Worm (Caenorhabditis elegans) whole organism, mixed stage, embryonic: ENCODE data around the gene F39H12.3.

Source experiments
- M03D4.4 ChIP-seq: sonication (generic microtip); optimal IDR thresholded peaks from 2 replicates; lab custom pipeline; 2017; ENCODE audit warnings: mild to moderate bottlenecking, missing genetic modification characterization, missing compliant biosample characterization
- bed-3 ChIP-seq: fragments of 200-800 bp; sonication (Bioruptor generic); optimal IDR thresholded peaks from 3 replicates; lab custom pipeline; 2018; ENCODE audit warnings: mild to moderate bottlenecking, missing genetic modification characterization, moderate library complexity, missing compliant biosample characterization
- blmp-1 ChIP-seq: fragments of 150-350 bp; optimal IDR thresholded peaks from 2 replicates; lab custom pipeline; 2014; ENCODE audit warnings: missing biosample characterization, missing genetic modification characterization
- ceh-39 ChIP-seq: fragments of 150-350 bp; optimal IDR thresholded peaks from 2 replicates; lab custom pipeline; 2014; ENCODE audit warnings: missing biosample characterization, missing genetic modification characterization
- ceh-43 ChIP-seq: fragments of 200-800 bp; sonication (Bioruptor generic); optimal IDR thresholded peaks from 2 replicates; lab custom pipeline; 2018; ENCODE audit warnings: mild to moderate bottlenecking, missing genetic modification characterization, moderate library complexity, missing compliant biosample characterization
- ceh-83 ChIP-seq: fragments of 200-800 bp; sonication (Bioruptor generic); optimal IDR thresholded peaks from 2 replicates; lab custom pipeline; 2018; ENCODE audit warnings: mild to moderate bottlenecking, missing genetic modification characterization, missing compliant biosample characterization
- ces-1 ChIP-seq: fragments of 150-350 bp; optimal IDR thresholded peaks from 2 replicates; lab custom pipeline; 2014; ENCODE audit warnings: missing biosample characterization, missing genetic modification reagents, missing genetic modification characterization
- cnd-1 ChIP-seq: fragments of 200-800 bp; sonication (Bioruptor generic); optimal IDR thresholded peaks from 2 replicates; lab custom pipeline; 2018; ENCODE audit warnings: mild to moderate bottlenecking, missing genetic modification characterization, missing compliant biosample characterization
- drap-1 ChIP-seq: fragments of 200-800 bp; sonication (Bioruptor generic); optimal IDR thresholded peaks from 3 replicates; lab custom pipeline; 2018; ENCODE audit warnings: mild to moderate bottlenecking, missing genetic modification characterization, missing compliant biosample characterization
- elt-1 ChIP-seq: sonication (generic microtip); optimal IDR thresholded peaks from 2 replicates; lab custom pipeline; 2017; ENCODE audit warnings: missing genetic modification characterization, mild to moderate bottlenecking, missing compliant biosample characterization, antibody characterized with exemption, moderate library complexity, borderline replicate concordance; ENCODE audit not compliant: insufficient read depth
- elt-3 ChIP-seq: fragments of 150-350 bp; optimal IDR thresholded peaks from 2 replicates; lab custom pipeline; 2014; ENCODE audit warnings: missing biosample characterization, missing genetic modification characterization
- flh-1 ChIP-seq: fragments of 200-800 bp; sonication (Bioruptor generic); optimal IDR thresholded peaks from 2 replicates; lab custom pipeline; 2018; ENCODE audit warnings: mild to moderate bottlenecking, missing genetic modification characterization, moderate library complexity, missing compliant biosample characterization
- ham-2 ChIP-seq: fragments of 200-800 bp; sonication (Bioruptor generic); optimal IDR thresholded peaks from 2 replicates; lab custom pipeline; 2018; ENCODE audit warnings: mild to moderate bottlenecking, missing genetic modification characterization, missing compliant biosample characterization
- hlh-1 ChIP-seq: fragments of 150-350 bp; optimal IDR thresholded peaks from 2 replicates; lab custom pipeline; 2014; ENCODE audit warnings: missing biosample characterization, missing genetic modification reagents, missing genetic modification characterization
- lin-13 ChIP-seq: fragments of 150-350 bp; optimal IDR thresholded peaks from 2 replicates; lab custom pipeline; 2014; ENCODE audit warnings: missing biosample characterization, missing genetic modification characterization
- lin-32 ChIP-seq: fragments of 200-800 bp; sonication (Bioruptor generic); optimal IDR thresholded peaks from 2 replicates; lab custom pipeline; 2018; ENCODE audit warnings: mild to moderate bottlenecking, missing genetic modification characterization, missing compliant biosample characterization
- lsy-2 ChIP-seq: fragments of 150-350 bp; optimal IDR thresholded peaks from 2 replicates; lab custom pipeline; 2014; ENCODE audit warnings: missing biosample characterization, missing genetic modification characterization
- mab-5 ChIP-seq: fragments of 150-350 bp; optimal IDR thresholded peaks from 2 replicates; lab custom pipeline; 2014; ENCODE audit warnings: missing biosample characterization, missing genetic modification characterization
- mep-1 ChIP-seq: fragments of 150-350 bp; optimal IDR thresholded peaks from 2 replicates; lab custom pipeline; 2017; ENCODE audit warnings: missing biosample characterization, missing genetic modification reagents, missing genetic modification characterization, inconsistent platforms
- mls-2 ChIP-seq: sonication (generic microtip); optimal IDR thresholded peaks from 2 replicates; lab custom pipeline; 2016; ENCODE audit warnings: mild to moderate bottlenecking, missing genetic modification characterization, moderate library complexity, missing compliant biosample characterization
- nhr-12 ChIP-seq: fragments of 150-350 bp; optimal IDR thresholded peaks from 2 replicates; lab custom pipeline; 2014; ENCODE audit warnings: missing biosample characterization, missing genetic modification characterization
- nhr-2 ChIP-seq: fragments of 150-350 bp; optimal IDR thresholded peaks from 2 replicates; lab custom pipeline; 2014; ENCODE audit warnings: missing biosample characterization, missing genetic modification characterization
- nhr-237 ChIP-seq: fragments of 150-350 bp; optimal IDR thresholded peaks from 2 replicates; lab custom pipeline; 2014; ENCODE audit warnings: missing biosample characterization, missing genetic modification characterization
- nhr-28 ChIP-seq: fragments of 150-350 bp; optimal IDR thresholded peaks from 2 replicates; lab custom pipeline; 2014; ENCODE audit warnings: missing biosample characterization, missing genetic modification characterization
- nhr-76 ChIP-seq: sonication (generic microtip); optimal IDR thresholded peaks from 2 replicates; lab custom pipeline; 2017; ENCODE audit warnings: missing biosample characterization, missing genetic modification characterization
- pha-4 ChIP-seq: fragments of 150-350 bp; optimal IDR thresholded peaks from 2 replicates; lab custom pipeline; 2018; ENCODE audit warnings: missing biosample characterization, missing genetic modification reagents, missing genetic modification characterization
- sem-2 ChIP-seq: fragments of 200-800 bp; sonication (Bioruptor generic); optimal IDR thresholded peaks from 2 replicates; lab custom pipeline; 2018; ENCODE audit warnings: mild to moderate bottlenecking, missing genetic modification characterization, missing compliant biosample characterization
- snpc-4 ChIP-seq: fragments of 150-350 bp; optimal IDR thresholded peaks from 2 replicates; lab custom pipeline; 2014; ENCODE audit warnings: missing biosample characterization, missing genetic modification characterization
- sptf-1 ChIP-seq: sonication (generic microtip); optimal IDR thresholded peaks from 2 replicates; lab custom pipeline; 2017; ENCODE audit warnings: mild to moderate bottlenecking, missing genetic modification characterization, moderate library complexity, missing compliant biosample characterization
- tbx-8 ChIP-seq: fragments of 200-800 bp; sonication (Bioruptor generic); optimal IDR thresholded peaks from 2 replicates; lab custom pipeline; 2018; ENCODE audit warnings: mild to moderate bottlenecking, missing genetic modification characterization, moderate library complexity, missing compliant biosample characterization
- unc-120 ChIP-seq: sonication (generic microtip); optimal IDR thresholded peaks from 2 replicates; lab custom pipeline; 2017; ENCODE audit warnings: missing genetic modification characterization, missing compliant biosample characterization; ENCODE audit not compliant: poor library complexity, severe bottlenecking
- unc-39 ChIP-seq: fragments of 150-350 bp; optimal IDR thresholded peaks from 2 replicates; lab custom pipeline; 2014; ENCODE audit warnings: missing biosample characterization, missing genetic modification characterization
- unc-62 ChIP-seq: fragments of 150-350 bp; optimal IDR thresholded peaks from 2 replicates; lab custom pipeline; 2014; ENCODE audit warnings: missing biosample characterization, missing genetic modification reagents, missing genetic modification characterization
- zip-8 ChIP-seq: fragments of 150-350 bp; optimal IDR thresholded peaks from 2 replicates; lab custom pipeline; 2014; ENCODE audit warnings: missing biosample characterization, missing genetic modification characterization
- ztf-11 ChIP-seq: fragments of 150-350 bp; optimal IDR thresholded peaks from 2 replicates; lab custom pipeline; 2014; ENCODE audit warnings: missing biosample characterization, missing genetic modification characterization

F39H12.3 gene

ce11 chrX:841393-841792 is at the start of gene F39H12.3:
Gene F39H12.3, minus strand, starts transcription at chrX:841493.
- TF ChIP-seq lin-13 (tag; lab: Kevin White, UChicago) (no peak), mls-2 (tag; lab: Kevin White, UChicago) (no peak), mep-1 (tag; lab: Kevin White, UChicago) (no peak), unc-39 (tag; lab: Kevin White, UChicago) (no peak), ceh-39 (tag; lab: Kevin White, UChicago) (no peak), cnd-1 (tag; lab: Kevin White, UChicago) (no peak), drap-1 (GFP tag; lab: Kevin White, UChicago) (no peak), nhr-76 (tag; lab: Kevin White, UChicago) (no peak), nhr-28 (tag; lab: Kevin White, UChicago) (no peak), nhr-237 (tag; lab: Kevin White, UChicago) (no peak), nhr-12 (tag; lab: Kevin White, UChicago) (no peak), mab-5 (no peak), sem-2 (GFP tag; lab: Kevin White, UChicago) (no peak), blmp-1 (tag; lab: Kevin White, UChicago) (no peak)
- TF ChIP-seq, all 35 proteins: peak for 0

DNA sequence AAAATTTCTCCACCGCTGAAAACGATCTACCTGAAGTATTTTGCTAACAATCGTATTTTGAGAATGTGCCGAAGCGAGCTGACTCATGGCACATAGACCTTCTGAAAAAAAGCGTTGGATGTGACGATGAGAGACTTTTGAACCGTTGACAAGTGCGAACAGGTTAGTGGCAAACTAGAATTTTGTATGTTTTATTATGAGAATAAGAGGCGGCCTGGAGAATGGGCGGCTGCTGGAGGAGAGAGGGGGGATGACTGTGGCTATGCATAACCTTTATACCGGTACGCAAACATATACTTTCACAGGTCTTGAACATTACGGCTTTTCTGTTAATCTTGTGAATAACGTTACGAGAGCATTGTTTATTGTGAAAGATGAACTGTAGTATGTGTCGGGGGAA is 47.0 kb upstream of the F39H12.3 start, which contains the start of gene mam-1:
mam-1 (minus strand) TSS at position 101 of the 400 bp plus-strand sequence.
- no peak for TF ChIP-seq nhr-12 (tag; lab: Kevin White, UChicago)
- TF ChIP-seq elt-3: no peak
- no peak for TF ChIP-seq blmp-1 (tag; lab: Kevin White, UChicago)
- TF ChIP-seq nhr-2: no peak
- TF ChIP-seq lin-13 (tag; lab: Kevin White, UChicago): no peak
- no peak for TF ChIP-seq lin-32 (GFP tag; lab: Kevin White, UChicago)
- TF ChIP-seq hlh-1 (tag; lab: Kevin White, UChicago): no peak
- no peak for TF ChIP-seq sem-2 (GFP tag; lab: Kevin White, UChicago)
- TF ChIP-seq ham-2: no peak
- no peak for TF ChIP-seq lsy-2 (tag; lab: Kevin White, UChicago)

- TF ChIP-seq nhr-237 (tag; lab: Kevin White, UChicago) (no peak), nhr-12 (tag; lab: Kevin White, UChicago) (no peak), ces-1 (GFP tag; lab: Kevin White, UChicago) (no peak), nhr-28 (tag; lab: Kevin White, UChicago) (no peak), mab-5 (no peak), elt-3 (no peak), unc-62 (no peak), tbx-8 (no peak), blmp-1 (tag; lab: Kevin White, UChicago) (no peak), unc-39 (tag; lab: Kevin White, UChicago) (no peak), pha-4 (tag; lab: Kevin White, UChicago) (no peak), unc-120 (tag; lab: Kevin White, UChicago) (no peak), mep-1 (tag; lab: Kevin White, UChicago) (no peak), snpc-4 (no peak), elt-1 (tag; lab: Kevin White, UChicago) (no peak), ztf-11 (no peak)
Observed at ce11 chrX:880367-880766, 39.1 kb upstream of the F39H12.3 start, which contains the start of gene ZC13.2. Gene ZC13.2, plus strand, starts transcription at chrX:880667.

DNA sequence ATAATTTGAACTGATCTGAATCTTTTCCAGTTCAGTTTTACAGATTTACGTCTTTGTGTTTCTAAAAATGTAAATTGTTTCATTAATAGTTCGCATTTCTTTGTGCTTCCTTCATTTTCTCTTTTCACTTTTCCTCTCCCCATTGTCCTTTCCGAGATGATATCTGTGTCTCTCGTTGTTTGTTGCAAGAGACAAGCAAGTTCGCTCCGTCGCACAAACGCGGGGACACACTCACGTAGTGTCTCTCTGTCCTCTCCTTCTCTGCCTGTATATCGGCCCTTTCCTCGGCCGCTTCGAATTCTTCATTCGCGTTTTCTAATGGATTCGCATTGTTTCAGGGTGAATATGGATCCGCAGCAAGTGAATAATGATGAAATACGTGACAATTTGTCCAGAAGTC is 35.6 kb upstream of the F39H12.3 start, which contains the start of gene ZC13.1:
ZC13.1 (plus strand) TSS at position 305 of the 400 bp plus-strand sequence.
- TF ChIP-seq tbx-8 (no peak), snpc-4 (no peak), unc-39 (tag; lab: Kevin White, UChicago) (no peak), nhr-12 (tag; lab: Kevin White, UChicago) (no peak), unc-62 (peak; percentile 43), blmp-1 (tag; lab: Kevin White, UChicago) (peak; percentile 83), nhr-28 (tag; lab: Kevin White, UChicago) (no peak), unc-120 (tag; lab: Kevin White, UChicago) (peak; percentile 57), mls-2 (tag; lab: Kevin White, UChicago) (peak; percentile 58), nhr-237 (tag; lab: Kevin White, UChicago) (peak; percentile 32), cnd-1 (tag; lab: Kevin White, UChicago) (peak; percentile 38), ceh-83 (GFP tag; lab: Kevin White, UChicago) (no peak), elt-3 (no peak), elt-1 (tag; lab: Kevin White, UChicago) (no peak), flh-1 (GFP tag; lab: Kevin White, UChicago) (no peak), hlh-1 (tag; lab: Kevin White, UChicago) (peak; percentile 70), ceh-39 (tag; lab: Kevin White, UChicago) (no peak), zip-8 (no peak), nhr-2 (peak; percentile 37), bed-3 (GFP tag; lab: Kevin White, UChicago) (no peak), ztf-11 (no peak), ceh-43 (GFP tag; lab: Kevin White, UChicago) (no peak), M03D4.4 (tag; lab: Kevin White, UChicago) (no peak), pha-4 (tag; lab: Kevin White, UChicago) (peak; percentile 89), ham-2 (peak; percentile 12), sptf-1 (tag; lab: Kevin White, UChicago) (peak; percentile 60), mab-5 (no peak), lin-13 (tag; lab: Kevin White, UChicago) (peak; percentile 66), ces-1 (GFP tag; lab: Kevin White, UChicago) (no peak), drap-1 (GFP tag; lab: Kevin White, UChicago) (peak; percentile 49), lin-32 (GFP tag; lab: Kevin White, UChicago) (no peak), sem-2 (GFP tag; lab: Kevin White, UChicago) (peak; percentile 2), lsy-2 (tag; lab: Kevin White, UChicago) (peak; percentile 38), nhr-76 (tag; lab: Kevin White, UChicago) (no peak), mep-1 (tag; lab: Kevin White, UChicago) (peak; percentile 94)
